Fruit fly (Drosophila melanogaster): ENCODE results near the gene CG42705.

The CG42705 gene

DNA sequence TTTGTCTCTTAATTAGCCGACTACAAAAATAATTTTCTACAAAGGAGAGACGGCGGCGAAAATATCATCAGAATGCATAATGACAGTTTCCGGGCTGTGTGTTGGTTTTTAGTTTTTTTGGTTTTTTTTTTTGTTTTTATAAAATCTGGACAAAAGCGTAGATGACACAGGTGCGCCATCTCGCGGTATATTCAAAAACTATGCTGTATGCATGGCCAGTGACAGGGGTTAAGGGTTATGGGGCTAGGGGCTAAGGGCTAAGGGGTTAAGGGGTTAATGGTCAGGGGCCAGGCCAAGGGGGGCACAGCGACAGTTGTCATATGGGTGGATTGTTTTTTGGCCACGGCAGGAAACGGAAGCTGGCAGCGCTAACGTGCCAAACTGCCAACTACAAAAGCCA is 8.9 kb downstream of the CG42705 start:
- TF ChIP-seq ss (GFP tag; optimal IDR thresholded peaks at IDR 0.05) (no peak), CG15336 (GFP tag; IDR thresholded peaks at IDR 0.05) (no peak), acj6 (GFP tag; optimal IDR thresholded peaks at IDR 0.05) (no peak), fd85E (GFP tag; optimal IDR thresholded peaks at IDR 0.05) (no peak), CG4318 (GFP tag; optimal IDR thresholded peaks at IDR 0.05) (no peak), CG3032 (tag; optimal IDR thresholded peaks at IDR 0.05) (no peak)

DNA sequence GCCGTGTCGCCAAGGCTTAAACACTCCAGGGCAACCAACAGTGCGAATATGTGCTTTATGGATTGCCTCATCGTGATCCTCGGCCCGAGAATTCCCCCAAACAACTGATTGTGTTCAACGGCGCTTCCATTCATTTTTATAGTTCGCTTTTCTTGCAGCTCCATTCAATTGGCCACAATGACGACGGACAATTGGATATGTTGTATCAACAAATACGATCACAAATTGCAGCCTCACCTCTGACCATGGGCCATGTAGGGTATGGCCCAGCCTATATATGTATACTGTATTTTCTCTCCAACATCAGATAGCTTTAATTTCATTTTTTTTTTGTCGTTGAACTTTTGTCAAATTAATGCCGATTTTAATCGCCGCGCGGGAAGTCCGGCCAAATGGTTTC is 11.1 kb downstream of the CG42705 start, which contains the start of gene CG15036:
Gene CG15036, minus strand, starts transcription at position 101 of the 400 bp plus-strand sequence.
- TF ChIP-seq Eip93F (GFP tag; optimal IDR thresholded peaks at IDR 0.05) (no peak), fd59A (GFP tag; optimal IDR thresholded peaks at IDR 0.05) (no peak), ss (GFP tag; optimal IDR thresholded peaks at IDR 0.05) (no peak), dsx (GFP tag; optimal IDR thresholded peaks at IDR 0.05; ENCODE audit: poor library complexity, severe bottlenecking) (no peak)

DNA sequence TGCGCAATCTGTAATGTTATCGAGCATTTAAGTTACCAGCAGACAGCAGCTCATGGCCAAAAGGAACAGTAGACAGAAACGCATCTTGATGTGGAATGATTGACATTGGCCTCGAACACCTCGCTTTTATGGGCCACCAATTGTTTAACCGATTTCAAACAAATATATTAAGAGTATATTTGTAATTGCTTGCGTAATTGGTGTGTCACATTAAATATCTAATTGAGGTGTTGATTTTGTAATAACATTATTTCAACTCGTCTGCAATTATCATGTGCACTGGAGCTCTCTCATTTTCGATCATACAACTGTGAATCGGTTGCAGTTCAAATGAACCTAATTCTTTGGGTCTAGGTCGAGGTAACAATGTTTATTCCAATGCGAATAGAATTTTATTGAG is 12.0 kb downstream of the CG42705 start, which contains the start of gene CG32726:
Gene CG32726, minus strand, starts transcription at position 101 of the 400 bp plus-strand sequence.
- TF ChIP-seq CG11294 (GFP tag; IDR thresholded peaks at IDR 0.05), result no peak
- no peak for TF ChIP-seq vri (GFP tag; optimal IDR thresholded peaks at IDR 0.05)
- no peak for TF ChIP-seq pdm3 (GFP tag; optimal IDR thresholded peaks at IDR 0.05)
- TF ChIP-seq Blimp-1 (GFP tag; optimal IDR thresholded peaks at IDR 0.05), result no peak
- TF ChIP-seq fd85E (GFP tag; optimal IDR thresholded peaks at IDR 0.05), result no peak
- no peak for TF ChIP-seq CG6808 (GFP tag; optimal IDR thresholded peaks at IDR 0.05)
- no peak for TF ChIP-seq ss (GFP tag; optimal IDR thresholded peaks at IDR 0.05)
- TF ChIP-seq CG4318 (GFP tag; optimal IDR thresholded peaks at IDR 0.05), result no peak
- TF ChIP-seq CG8632 (GFP tag; optimal IDR thresholded peaks at IDR 0.05), result no peak
- TF ChIP-seq Smox (GFP tag; optimal IDR thresholded peaks at IDR 0.05), result no peak

DNA sequence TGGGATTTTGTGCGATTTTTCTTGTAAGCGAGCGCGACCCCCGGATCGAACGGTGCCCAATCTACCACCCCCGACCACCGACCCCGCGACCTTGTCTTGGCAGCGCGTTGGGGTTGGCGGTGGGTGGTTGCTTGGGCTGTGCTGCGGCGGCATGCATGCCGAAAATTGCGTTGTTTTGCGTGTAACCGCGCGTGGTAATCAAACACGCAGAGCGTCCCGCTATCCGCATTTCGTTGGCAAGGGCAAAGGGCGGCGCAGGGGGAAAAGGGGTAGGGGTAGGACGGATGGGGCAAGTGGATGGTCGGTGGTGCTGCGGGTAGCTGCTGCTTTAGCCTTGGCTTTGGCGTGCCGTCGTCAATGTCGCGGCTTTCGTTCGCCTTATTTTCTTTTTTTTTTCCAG is 18.7 kb downstream of the CG42705 start:
- TF ChIP-seq CG7368 (GFP tag; optimal IDR thresholded peaks at IDR 0.05) (no peak), salr (GFP tag; optimal IDR thresholded peaks at IDR 0.05) (no peak), Lpt (GFP tag; optimal IDR thresholded peaks at IDR 0.05) (no peak), CG31627 (GFP tag; optimal IDR thresholded peaks at IDR 0.05) (no peak), CG11294 (GFP tag; IDR thresholded peaks at IDR 0.05) (no peak), esn (GFP tag; optimal IDR thresholded peaks at IDR 0.05) (no peak), dac (GFP tag; optimal IDR thresholded peaks at IDR 0.05) (no peak), svp (GFP tag) (no peak), CG1621 (tag; optimal IDR thresholded peaks at IDR 0.05) (no peak), Gug (GFP tag; IDR thresholded peaks at IDR 0.05) (no peak), OdsH (GFP tag; optimal IDR thresholded peaks at IDR 0.05) (no peak), fkh (GFP tag; optimal IDR thresholded peaks at IDR 0.05) (no peak), Eip78C (GFP tag) (no peak), CG10631 (GFP tag; optimal IDR thresholded peaks at IDR 0.05) (no peak), CG16779 (tag; optimal IDR thresholded peaks at IDR 0.05) (no peak), eg (GFP tag; IDR thresholded peaks at IDR 0.05) (no peak), ss (GFP tag; optimal IDR thresholded peaks at IDR 0.05) (no peak), Eip75B (GFP tag; optimal IDR thresholded peaks at IDR 0.05) (no peak), CG34406 (GFP tag; optimal IDR thresholded peaks at IDR 0.05) (no peak), CG10669 (GFP tag; optimal IDR thresholded peaks at IDR 0.05) (no peak)

DNA sequence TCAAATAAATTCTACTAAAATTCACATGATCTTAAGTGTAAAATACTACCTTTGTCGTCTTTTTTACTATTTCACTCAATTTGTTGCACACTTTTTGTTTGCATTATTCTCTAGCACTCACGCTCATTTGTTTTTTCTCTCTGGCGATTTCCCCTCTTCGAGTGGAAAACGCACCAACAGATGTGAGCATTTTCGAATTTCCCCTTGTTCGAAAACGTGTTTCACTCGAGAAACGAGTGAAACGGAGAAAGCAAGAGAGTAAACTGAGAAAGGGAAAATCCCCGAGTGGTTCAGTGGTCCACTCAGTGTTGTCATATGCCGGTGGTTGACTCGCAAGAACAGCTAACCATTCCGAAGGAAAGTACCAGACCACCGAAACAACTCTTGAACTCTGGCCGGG is 31.4 kb downstream of the CG42705 start:
- no peak for TF ChIP-seq OdsH (GFP tag; optimal IDR thresholded peaks at IDR 0.05)
- peak; percentile 3 for TF ChIP-seq CG6276 (GFP tag; optimal IDR thresholded peaks at IDR 0.05)
